Fruit fly (Drosophila melanogaster) whole organism, embryonic: ENCODE data around the gene Tmtc4.

Experiments used
- C15 ChIP-seq: fragments of 200-800 bp; sonication (Bioruptor generic); IDR thresholded peaks from 3 replicates; pipeline ENCODE4 v1.3.6; 2022; ENCODE audit warnings: missing biosample characterization, missing genetic modification characterization
- CG10274 ChIP-seq: fragments of 200-800 bp; sonication (Bioruptor generic); optimal IDR thresholded peaks from 3 replicates; lab custom pipeline; 2017; ENCODE audit warnings: missing biosample characterization, mild to moderate bottlenecking, missing genetic modification characterization
- CG12104 ChIP-seq: fragments of 200-800 bp; sonication (Bioruptor generic); optimal IDR thresholded peaks from 3 replicates; lab custom pipeline; 2016; ENCODE audit warnings: missing biosample characterization, missing genetic modification characterization
- CG13894 ChIP-seq: fragments of 200-800 bp; sonication (Bioruptor generic); optimal IDR thresholded peaks from 3 replicates; lab custom pipeline; 2018; ENCODE audit warnings: missing biosample characterization, mild to moderate bottlenecking, missing genetic modification characterization, moderate library complexity
- CG14710 ChIP-seq: fragments of 200-800 bp; sonication (Bioruptor generic); optimal IDR thresholded peaks from 3 replicates; lab custom pipeline; 2019; ENCODE audit warnings: missing biosample characterization, mild to moderate bottlenecking, missing genetic modification characterization, moderate library complexity
- CG15011 ChIP-seq: fragments of 200-800 bp; sonication (Bioruptor generic); optimal IDR thresholded peaks from 3 replicates; lab custom pipeline; 2018; ENCODE audit warnings: missing biosample characterization, mild to moderate bottlenecking, missing genetic modification characterization
- CG15601 ChIP-seq: fragments of 200-800 bp; sonication (Bioruptor generic); optimal IDR thresholded peaks from 3 replicates; lab custom pipeline; 2019; ENCODE audit warnings: missing biosample characterization, mild to moderate bottlenecking, missing genetic modification characterization, moderate library complexity
- CG15696 ChIP-seq: fragments of 200-800 bp; sonication (Bioruptor generic); optimal IDR thresholded peaks from 2 replicates; lab custom pipeline; 2019; ENCODE audit warnings: missing biosample characterization, mild to moderate bottlenecking, missing genetic modification characterization, moderate library complexity
- CG16779 ChIP-seq: fragments of 200-800 bp; sonication (Bioruptor generic); IDR thresholded peaks from 2 replicates; pipeline ENCODE4 v1.3.6; 2022; ENCODE audit warnings: missing biosample characterization, missing genetic modification characterization
- CG16813 ChIP-seq: fragments of 200-800 bp; sonication (Bioruptor generic); IDR thresholded peaks from 3 replicates; pipeline ENCODE4 v1.3.6; 2022; ENCODE audit warnings: missing biosample characterization, missing genetic modification characterization; ENCODE audit not compliant: partially characterized antibody
- CG16815 ChIP-seq: fragments of 200-800 bp; sonication (Bioruptor generic); optimal IDR thresholded peaks from 3 replicates; lab custom pipeline; 2017; ENCODE audit warnings: missing biosample characterization, mild to moderate bottlenecking, missing genetic modification characterization
- CG17361 ChIP-seq: fragments of 200-800 bp; sonication (Bioruptor generic); IDR thresholded peaks from 3 replicates; pipeline ENCODE4 v1.3.6; 2022; ENCODE audit warnings: missing biosample characterization, missing genetic modification characterization
- CG17912 ChIP-seq: fragments of 200-800 bp; sonication (Bioruptor generic); optimal IDR thresholded peaks from 2 replicates; lab custom pipeline; 2018; ENCODE audit warnings: missing biosample characterization, mild to moderate bottlenecking, missing genetic modification characterization
- CG18476 ChIP-seq: fragments of 200-800 bp; sonication (Bioruptor generic); optimal IDR thresholded peaks from 2 replicates; lab custom pipeline; 2016; ENCODE audit warnings: missing biosample characterization, mild to moderate bottlenecking, missing genetic modification characterization
- CG2120 ChIP-seq: fragments of 200-800 bp; sonication (Bioruptor generic); optimal IDR thresholded peaks from 3 replicates; lab custom pipeline; 2016; ENCODE audit warnings: missing biosample characterization, missing genetic modification characterization
- CG3065 ChIP-seq: fragments of 200-800 bp; sonication (Bioruptor generic); optimal IDR thresholded peaks from 2 replicates; lab custom pipeline; 2016; ENCODE audit warnings: missing biosample characterization, missing genetic modification characterization
- CG31365 ChIP-seq: fragments of 200-800 bp; sonication (Bioruptor generic); optimal IDR thresholded peaks from 2 replicates; lab custom pipeline; 2018; ENCODE audit warnings: missing biosample characterization, mild to moderate bottlenecking, missing genetic modification characterization
- CG31441 ChIP-seq: fragments of 200-800 bp; sonication (Bioruptor generic); IDR thresholded peaks from 2 replicates; pipeline ENCODE4 v1.3.6; 2022; ENCODE audit warnings: missing biosample characterization, missing genetic modification characterization
- CG3726 ChIP-seq: fragments of 200-800 bp; sonication (Bioruptor generic); IDR thresholded peaks from 3 replicates; pipeline ENCODE4, ENCODE4 v1.3.6; 2022; ENCODE audit warnings: missing biosample characterization, missing genetic modification characterization
- CG3847 ChIP-seq: fragments of 200-800 bp; sonication (Bioruptor generic); IDR thresholded peaks from 2 replicates; pipeline ENCODE4 v1.3.6; 2022; ENCODE audit warnings: missing biosample characterization, missing genetic modification characterization
- CG3995 ChIP-seq: fragments of 200-800 bp; sonication (Bioruptor generic); optimal IDR thresholded peaks from 3 replicates; lab custom pipeline; 2016; ENCODE audit warnings: missing biosample characterization, missing genetic modification characterization
- CG4707 ChIP-seq: fragments of 200-800 bp; sonication (Bioruptor generic); optimal IDR thresholded peaks from 2 replicates; lab custom pipeline; 2018; ENCODE audit warnings: missing biosample characterization, mild to moderate bottlenecking, missing genetic modification characterization, moderate library complexity
- CG4730 ChIP-seq: fragments of 200-800 bp; sonication (Bioruptor generic); IDR thresholded peaks from 2 replicates; pipeline ENCODE4 v1.3.6; 2022; ENCODE audit warnings: missing biosample characterization, missing genetic modification characterization
- CG7271 ChIP-seq: fragments of 200-800 bp; sonication (Bioruptor generic); optimal IDR thresholded peaks from 2 replicates; lab custom pipeline; 2018; ENCODE audit warnings: missing biosample characterization, mild to moderate bottlenecking, missing genetic modification characterization, moderate library complexity
- CG8944 ChIP-seq: fragments of 200-800 bp; sonication (Bioruptor generic); optimal IDR thresholded peaks from 3 replicates; lab custom pipeline; 2016; ENCODE audit warnings: missing biosample characterization, missing genetic modification characterization
- CkIIα-i1 ChIP-seq: fragments of 200-800 bp; sonication (Bioruptor generic); IDR thresholded peaks from 2 replicates; pipeline ENCODE4 v1.3.6; 2022; ENCODE audit warnings: missing biosample characterization, missing genetic modification characterization
- Ets65A ChIP-seq: fragments of 200-800 bp; sonication (Bioruptor generic); peaks from one replicate; lab custom pipeline; 2016; ENCODE audit warnings: missing biosample characterization, missing genetic modification characterization
- HmgZ ChIP-seq: fragments of 200-800 bp; sonication (Bioruptor generic); optimal IDR thresholded peaks from 2 replicates; lab custom pipeline; 2018; ENCODE audit warnings: missing biosample characterization, mild to moderate bottlenecking, missing genetic modification characterization
- Hmx ChIP-seq: fragments of 200-800 bp; sonication (Bioruptor generic); optimal IDR thresholded peaks from 2 replicates; lab custom pipeline; 2016; ENCODE audit warnings: missing biosample characterization, missing genetic modification characterization
- Hr78 ChIP-seq, 2 experiments: fragments of 200-800 bp in 1 of 2; fragments of >200 bp in 1 of 2; sonication (Bioruptor generic) in 1 of 2; optimal IDR thresholded peaks; 2 replicates each; lab custom pipeline; 2017 to 2019; ENCODE audit warnings: missing biosample characterization in 2 of 2, missing genetic modification characterization in 2 of 2, mild to moderate bottlenecking in 1 of 2, moderate library complexity in 1 of 2
- Lpt ChIP-seq: fragments of >200 bp; optimal IDR thresholded peaks from 2 replicates; lab custom pipeline; 2018; ENCODE audit warnings: missing biosample characterization, missing genetic modification characterization
- Max ChIP-seq: fragments of 200-800 bp; sonication (Bioruptor generic); optimal IDR thresholded peaks from 2 replicates; lab custom pipeline; 2016; ENCODE audit warnings: missing biosample characterization, mild to moderate bottlenecking, missing genetic modification characterization
- Mes4 ChIP-seq: fragments of 200-800 bp; sonication (Bioruptor generic); optimal IDR thresholded peaks from 2 replicates; lab custom pipeline; 2016; ENCODE audit warnings: missing biosample characterization, missing genetic modification characterization
- Ptx1 ChIP-seq: fragments of 200-800 bp; sonication (Bioruptor generic); IDR thresholded peaks from 2 replicates; pipeline ENCODE4 v1.3.6; 2022; ENCODE audit warnings: missing biosample characterization, missing genetic modification characterization
- Trl ChIP-seq, 3 experiments: fragments of >200 bp in 2 of 3; fragments of 200-800 bp in 1 of 3; sonication (Bioruptor generic) in 1 of 3; optimal IDR thresholded peaks; 2 replicates in 1 of 3; 3 replicates in 2 of 3; lab custom pipeline; 2016 to 2017; ENCODE audit warnings: missing biosample characterization in 1 of 3, missing genetic modification characterization in 1 of 3
- abd-A ChIP-seq: fragments of 200-800 bp; sonication (Bioruptor generic); optimal IDR thresholded peaks from 3 replicates; lab custom pipeline; 2019; ENCODE audit warnings: missing biosample characterization, mild to moderate bottlenecking, missing genetic modification characterization, moderate library complexity
- amos ChIP-seq: fragments of 200-800 bp; sonication (Bioruptor generic); IDR thresholded peaks from 2 replicates; pipeline ENCODE4 v1.3.6; 2022; ENCODE audit warnings: missing biosample characterization, missing genetic modification characterization; ENCODE audit not compliant: partially characterized antibody
- crol ChIP-seq: fragments of 200-800 bp; sonication (Bioruptor generic); IDR thresholded peaks from 2 replicates; pipeline ENCODE4 v1.3.6; 2022; ENCODE audit warnings: missing biosample characterization, missing genetic modification characterization
- cwo ChIP-seq: fragments of 200-800 bp; sonication (Bioruptor generic); optimal IDR thresholded peaks from 3 replicates; lab custom pipeline; 2017; ENCODE audit warnings: missing biosample characterization, missing genetic modification characterization, mild to moderate bottlenecking, moderate library complexity, missing genetic modification reagents
- exex ChIP-seq: fragments of 200-800 bp; sonication (Bioruptor generic); optimal IDR thresholded peaks from 4 replicates; lab custom pipeline; 2018; ENCODE audit warnings: missing biosample characterization, mild to moderate bottlenecking, missing genetic modification characterization, moderate library complexity
- eyg ChIP-seq: fragments of 200-800 bp; sonication (Bioruptor generic); optimal IDR thresholded peaks from 3 replicates; lab custom pipeline; 2016; ENCODE audit warnings: missing biosample characterization, missing genetic modification characterization
- gfzf ChIP-seq: fragments of 200-800 bp; sonication (Bioruptor generic); optimal IDR thresholded peaks from 2 replicates; lab custom pipeline; 2016; ENCODE audit warnings: missing biosample characterization, mild to moderate bottlenecking, missing genetic modification characterization, moderate library complexity
- her ChIP-seq: fragments of 200-800 bp; sonication (Bioruptor generic); optimal IDR thresholded peaks from 2 replicates; lab custom pipeline; 2016; ENCODE audit warnings: missing biosample characterization, missing genetic modification characterization
- lab ChIP-seq: fragments of 200-800 bp; sonication (Bioruptor generic); optimal IDR thresholded peaks from 3 replicates; lab custom pipeline; 2017; ENCODE audit warnings: missing biosample characterization, missing genetic modification characterization, mild to moderate bottlenecking, moderate library complexity, missing genetic modification reagents
- lilli ChIP-seq: fragments of 200-800 bp; sonication (Bioruptor generic); optimal IDR thresholded peaks from 3 replicates; lab custom pipeline; 2016; ENCODE audit warnings: missing biosample characterization, missing genetic modification characterization
- lov ChIP-seq, 2 experiments: fragments of 200-800 bp in 1 of 2; fragments of >200 bp in 1 of 2; sonication (Bioruptor generic) in 1 of 2; IDR thresholded peaks in 1 of 2; optimal IDR thresholded peaks in 1 of 2; 2 replicates in 1 of 2; 3 replicates in 1 of 2; pipeline versions ENCODE4 v1.3.6 to Lab custom; 2017 to 2022; ENCODE audit warnings: missing biosample characterization in 1 of 2, missing genetic modification characterization in 1 of 2
- sens ChIP-seq: fragments of 200-800 bp; sonication (Bioruptor generic); peaks from one replicate; lab custom pipeline; 2016; ENCODE audit warnings: missing biosample characterization, missing genetic modification characterization
- sens-2 ChIP-seq: fragments of 200-800 bp; sonication (Bioruptor generic); IDR thresholded peaks from 2 replicates; pipeline ENCODE4 v1.3.6; 2022; ENCODE audit warnings: missing biosample characterization, missing genetic modification characterization
- sna ChIP-seq: fragments of 200-800 bp; sonication (Bioruptor generic); IDR thresholded peaks from 2 replicates; pipeline ENCODE4 v1.3.6; 2022; ENCODE audit warnings: missing biosample characterization, missing genetic modification characterization; ENCODE audit not compliant: partially characterized antibody
- zen2 ChIP-seq: fragments of 200-800 bp; sonication (Bioruptor generic); IDR thresholded peaks from 3 replicates; pipeline ENCODE4 v1.3.6; 2022; ENCODE audit warnings: missing biosample characterization, missing genetic modification characterization; ENCODE audit not compliant: partially characterized antibody
- zfh1 ChIP-seq: fragments of 200-800 bp; sonication (Bioruptor generic); IDR thresholded peaks from 3 replicates; pipeline ENCODE4 v1.3.6; 2022; ENCODE audit warnings: missing biosample characterization, missing genetic modification characterization

The Tmtc4 gene

DNA sequence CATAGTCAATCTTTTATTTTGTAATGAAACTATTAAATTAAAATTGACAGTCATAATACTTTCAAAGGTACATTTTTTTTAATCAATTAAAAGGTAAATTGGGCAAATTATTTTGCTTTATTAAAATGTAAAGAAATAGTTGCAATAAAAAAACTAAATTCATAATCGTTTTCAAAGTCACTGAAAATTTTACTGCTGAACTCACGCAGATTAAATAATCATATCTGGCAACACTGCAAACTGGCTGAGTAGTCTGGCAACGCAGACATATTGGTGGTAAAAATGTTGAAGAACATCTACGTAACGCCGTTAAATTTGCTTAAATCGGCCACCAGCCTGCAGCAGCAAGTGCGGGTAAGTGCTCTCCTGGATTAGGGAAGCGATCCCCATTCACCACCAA is 20.6 kb upstream of the Tmtc4 start, which contains the start of gene mRpL9 (continued):
- TF ChIP-seq Ets65A (GFP tag; lab: Kevin White, UChicago), result no peak
- TF ChIP-seq CG17912 (GFP tag; lab: Kevin White, UChicago), result no peak
- no peak for TF ChIP-seq CG8944 (GFP tag; lab: Kevin White, UChicago)
- TF ChIP-seq Max (GFP tag; lab: Kevin White, UChicago), result no peak
- no peak for TF ChIP-seq CG18476
- peak; percentile 59 for TF ChIP-seq CG2120
- TF ChIP-seq her (GFP tag; lab: Kevin White, UChicago), result no peak
- TF ChIP-seq CG7271 (tag; lab: Kevin White, UChicago), result no peak
- no peak for TF ChIP-seq C15 (GFP tag; lab: Robert Waterston, UW)
- TF ChIP-seq zen2 (GFP tag; lab: Robert Waterston, UW), result no peak
- peak; percentile 98 for TF ChIP-seq CG31441 (GFP tag; lab: Robert Waterston, UW)
- no peak for TF ChIP-seq CG4707 (GFP tag; lab: Kevin White, UChicago)
- TF ChIP-seq Ptx1 (GFP tag; lab: Robert Waterston, UW), result no peak
- TF ChIP-seq CG15601, result no peak
- TF ChIP-seq CG31365 (tag; lab: Kevin White, UChicago), result no peak
- no peak for TF ChIP-seq abd-A
- no peak for TF ChIP-seq zfh1 (GFP tag; lab: Robert Waterston, UW)
- TF ChIP-seq CG12104, result no peak
- TF ChIP-seq crol (GFP tag; lab: Robert Waterston, UW), result no peak
- TF ChIP-seq sens-2 (GFP tag; lab: Robert Waterston, UW), result no peak
- peak; percentile 47 for TF ChIP-seq sens
- TF ChIP-seq CG16779 (GFP tag; lab: Robert Waterston, UW), result no peak
- no peak for TF ChIP-seq CG3065 (GFP tag; lab: Kevin White, UChicago)
- no peak for TF ChIP-seq CG15011 (GFP tag; lab: Kevin White, UChicago)
- TF ChIP-seq HmgZ, result peak; percentile 58
- no peak for TF ChIP-seq lab (GFP tag; lab: Kevin White, UChicago)
- TF ChIP-seq lov (optimal IDR thresholded peaks at IDR 0.05; lab: Kevin White, UChicago), result no peak
- TF ChIP-seq lov (GFP tag; IDR thresholded peaks at IDR 0.05; lab: Robert Waterston, UW), result no peak
- no peak for TF ChIP-seq CG3726 (GFP tag; lab: Robert Waterston, UW)
- TF ChIP-seq CG16813 (GFP tag; lab: Robert Waterston, UW), result no peak
- TF ChIP-seq CG4730 (GFP tag; lab: Robert Waterston, UW), result no peak
- TF ChIP-seq CG13894 (tag; lab: Kevin White, UChicago), result no peak
- no peak for TF ChIP-seq Mes4 (GFP tag; lab: Kevin White, UChicago)
- peak; percentile 28 for TF ChIP-seq lilli (GFP tag; lab: Kevin White, UChicago)
- no peak for TF ChIP-seq Lpt (GFP tag; lab: Kevin White, UChicago)
- TF ChIP-seq CG15696 (tag; lab: Kevin White, UChicago), result no peak
- peak; percentile 95 for TF ChIP-seq CG3995 (GFP tag; lab: Kevin White, UChicago)
- no peak for TF ChIP-seq cwo
- no peak for TF ChIP-seq exex (tag; lab: Kevin White, UChicago)
- TF ChIP-seq Trl (optimal IDR thresholded peaks at IDR 0.05; lab: Kevin White, UChicago), result no peak
- no peak for TF ChIP-seq Trl (GFP tag; optimal IDR thresholded peaks at IDR 0.05; lab: Kevin White, UChicago)
- TF ChIP-seq eyg, result no peak
- TF ChIP-seq CkIIα-i1 (GFP tag; lab: Robert Waterston, UW), result no peak
- no peak for TF ChIP-seq Hr78 (GFP tag; optimal IDR thresholded peaks at IDR 0.05; lab: Kevin White, UChicago)
- no peak for TF ChIP-seq Hmx
- peak; percentile 31 for TF ChIP-seq gfzf
- TF ChIP-seq sna, result no peak
- TF ChIP-seq CG16815, result no peak
- TF ChIP-seq amos (GFP tag; lab: Robert Waterston, UW), result peak; percentile 26; the same call in 1 of the 2 replicates
- TF ChIP-seq CG17361 (GFP tag; lab: Robert Waterston, UW), result no peak; the same call in 2 of the 3 replicates
- TF ChIP-seq CG14710 (tag; lab: Kevin White, UChicago), result peak; percentile 64
- TF ChIP-seq CG10274 (GFP tag; lab: Kevin White, UChicago), result no peak
- peak; percentile 58 for TF ChIP-seq CG3847
